Worm (Caenorhabditis elegans): ENCODE results near the gene T22F7.3.

- TF ChIP-seq ztf-11 (tag; optimal IDR thresholded peaks at IDR 0.05) (no peak), vab-7 (GFP tag; IDR thresholded peaks at IDR 0.05) (no peak), egl-27 (tag; optimal IDR thresholded peaks at IDR 0.05) (no peak), fkh-10 (GFP tag; optimal IDR thresholded peaks at IDR 0.05) (no peak), nhr-28 (tag; optimal IDR thresholded peaks at IDR 0.05) (no peak), zip-11 (GFP tag; IDR thresholded peaks at IDR 0.05) (no peak), rbr-2 (tag; optimal IDR thresholded peaks at IDR 0.05) (no peak), saeg-2 (GFP tag; IDR thresholded peaks at IDR 0.05) (no peak), ZK337.2 (GFP tag; IDR thresholded peaks at IDR 0.05) (no peak), zag-1 (tag; optimal IDR thresholded peaks at IDR 0.05) (no peak), nhr-25 (tag; optimal IDR thresholded peaks at IDR 0.05; ENCODE audit: borderline replicate concordance, insufficient read depth) (no peak), lin-1 (GFP tag; IDR thresholded peaks at IDR 0.05) (no peak), lsy-2 (tag; optimal IDR thresholded peaks at IDR 0.05) (no peak), ZK546.5 (tag; optimal IDR thresholded peaks at IDR 0.05) (no peak)
Observed at ce11 chrIII:526824-527223, 3.0 kb upstream of the T22F7.3 start, which contains the start of gene T22F7.4.

Data from whole organism, L4 larva.